Fruit fly (Drosophila melanogaster) whole organism, embryonic: ENCODE measurements around the gene Vta1.

Source experiments
- Blimp-1 ChIP-seq: fragments of 200-800 bp; sonication (Bioruptor generic); optimal IDR thresholded peaks from 3 replicates; lab custom pipeline; 2018; ENCODE audit warnings: missing biosample characterization, missing genetic modification characterization, mild to moderate bottlenecking, moderate library complexity, missing genetic modification reagents
- Bteb2 ChIP-seq: fragments of 200-800 bp; sonication (Bioruptor generic); optimal IDR thresholded peaks from 2 replicates; lab custom pipeline; 2016; ENCODE audit warnings: missing biosample characterization, missing genetic modification characterization
- CG10321 ChIP-seq: fragments of 200-800 bp; sonication (Bioruptor generic); IDR thresholded peaks from 2 replicates; pipeline ENCODE4 v1.3.6; 2022; ENCODE audit warnings: missing biosample characterization, missing genetic modification characterization
- CG10979 ChIP-seq: fragments of 200-800 bp; sonication (Bioruptor generic); optimal IDR thresholded peaks from 2 replicates; lab custom pipeline; 2018; ENCODE audit warnings: missing biosample characterization, mild to moderate bottlenecking, missing genetic modification characterization, moderate library complexity
- CG11085 ChIP-seq: fragments of 200-800 bp; sonication (Bioruptor generic); IDR thresholded peaks from 2 replicates; pipeline ENCODE4 v1.3.6; 2022; ENCODE audit warnings: missing biosample characterization, missing genetic modification characterization
- CG15479 ChIP-seq: fragments of 200-800 bp; sonication (Bioruptor generic); optimal IDR thresholded peaks from 3 replicates; lab custom pipeline; 2019; ENCODE audit warnings: missing biosample characterization, mild to moderate bottlenecking, missing genetic modification characterization, moderate library complexity
- CG15514 ChIP-seq: fragments of 200-800 bp; sonication (Bioruptor generic); optimal IDR thresholded peaks from 3 replicates; lab custom pipeline; 2017; ENCODE audit warnings: missing biosample characterization, missing genetic modification characterization, mild to moderate bottlenecking, moderate library complexity, missing genetic modification reagents
- CG1602 ChIP-seq: fragments of 200-800 bp; sonication (Bioruptor generic); optimal IDR thresholded peaks from 3 replicates; lab custom pipeline; 2016; ENCODE audit warnings: missing biosample characterization, missing genetic modification characterization
- CG17829 ChIP-seq: fragments of 200-800 bp; optimal IDR thresholded peaks from 2 replicates; lab custom pipeline; 2019; ENCODE audit warnings: missing biosample characterization, mild to moderate bottlenecking, missing genetic modification characterization, moderate library complexity
- CG18764 ChIP-seq: fragments of 200-800 bp; sonication (Bioruptor generic); optimal IDR thresholded peaks from 3 replicates; lab custom pipeline; 2016; ENCODE audit warnings: missing biosample characterization, missing genetic modification characterization
- CG6813 ChIP-seq: fragments of 200-800 bp; sonication (Bioruptor generic); optimal IDR thresholded peaks from 2 replicates; lab custom pipeline; 2017; ENCODE audit warnings: missing biosample characterization, missing genetic modification characterization, mild to moderate bottlenecking, moderate library complexity, missing genetic modification reagents
- D ChIP-seq, 2 experiments: fragments of 200-800 bp in 1 of 2; fragments of >200 bp in 1 of 2; sonication (Bioruptor generic) in 1 of 2; optimal IDR thresholded peaks; 2 replicates in 1 of 2; 3 replicates in 1 of 2; lab custom pipeline; 2017; ENCODE audit warnings: mild to moderate bottlenecking in 1 of 2, missing biosample characterization in 1 of 2, missing genetic modification characterization in 1 of 2, missing genetic modification reagents in 1 of 2
- Dad ChIP-seq: fragments of 200-800 bp; sonication (Bioruptor generic); optimal IDR thresholded peaks from 3 replicates; lab custom pipeline; 2016; ENCODE audit warnings: missing biosample characterization, missing genetic modification characterization
- Dll ChIP-seq: fragments of 200-800 bp; sonication (Bioruptor generic); IDR thresholded peaks from 4 replicates; pipeline ENCODE4 v1.3.6; 2022; ENCODE audit warnings: missing biosample characterization, missing genetic modification characterization; ENCODE audit not compliant: partially characterized antibody
- E2f1 ChIP-seq: fragments of 200-800 bp; sonication (Bioruptor generic); IDR thresholded peaks from 2 replicates; pipeline ENCODE4 v1.3.6; 2022; ENCODE audit warnings: missing biosample characterization, missing genetic modification characterization
- E2f2 ChIP-seq: fragments of 200-800 bp; sonication (Bioruptor generic); IDR thresholded peaks from 2 replicates; pipeline ENCODE4 v1.3.6; 2022; ENCODE audit warnings: missing biosample characterization, missing genetic modification characterization
- GATAe ChIP-seq: fragments of 200-800 bp; sonication (Bioruptor generic); conservative IDR thresholded peaks from 2 replicates; pipeline ENCODE4 v1.3.6; 2022; ENCODE audit warnings: missing biosample characterization, missing genetic modification characterization
- Gug ChIP-seq: fragments of 200-800 bp; sonication (Bioruptor generic); IDR thresholded peaks from 4 replicates; pipeline ENCODE4 v1.3.6; 2022; ENCODE audit warnings: missing biosample characterization, missing genetic modification characterization
- Hand ChIP-seq: fragments of 200-800 bp; sonication (Bioruptor generic); optimal IDR thresholded peaks from 2 replicates; lab custom pipeline; 2017; ENCODE audit warnings: mild to moderate bottlenecking, missing biosample characterization, missing genetic modification reagents, missing genetic modification characterization
- HmgZ ChIP-seq: fragments of 200-800 bp; sonication (Bioruptor generic); optimal IDR thresholded peaks from 2 replicates; lab custom pipeline; 2018; ENCODE audit warnings: missing biosample characterization, mild to moderate bottlenecking, missing genetic modification characterization
- Lpt ChIP-seq: fragments of >200 bp; optimal IDR thresholded peaks from 2 replicates; lab custom pipeline; 2018; ENCODE audit warnings: missing biosample characterization, missing genetic modification characterization
- Med ChIP-seq: fragments of 200-800 bp; sonication (Bioruptor generic); peaks from one replicate; lab custom pipeline; 2016; ENCODE audit warnings: missing biosample characterization, missing genetic modification characterization, mild to moderate bottlenecking, inconsistent platforms, moderate library complexity
- NC2α ChIP-seq: fragments of 200-800 bp; sonication (Bioruptor generic); optimal IDR thresholded peaks from 2 replicates; lab custom pipeline; 2016; ENCODE audit warnings: missing biosample characterization, missing genetic modification characterization
- NC2β ChIP-seq: fragments of 200-800 bp; sonication (Bioruptor generic); optimal IDR thresholded peaks from 2 replicates; lab custom pipeline; 2016; ENCODE audit warnings: missing biosample characterization, missing genetic modification characterization
- NFAT ChIP-seq: fragments of 200-800 bp; sonication (Bioruptor generic); IDR thresholded peaks from 2 replicates; pipeline ENCODE4 v1.3.6; 2022; ENCODE audit warnings: missing biosample characterization, missing genetic modification characterization
- Neu2 ChIP-seq: fragments of 200-800 bp; sonication (Bioruptor generic); optimal IDR thresholded peaks from 3 replicates; lab custom pipeline; 2016; ENCODE audit warnings: missing biosample characterization, missing genetic modification characterization, borderline replicate concordance
- Nf-YA ChIP-seq: fragments of 200-800 bp; sonication (Bioruptor generic); IDR thresholded peaks from 2 replicates; pipeline ENCODE4 v1.3.6; 2022; ENCODE audit warnings: missing biosample characterization, missing genetic modification characterization
- Oaz ChIP-seq: fragments of 200-800 bp; sonication (Bioruptor generic); IDR thresholded peaks from 2 replicates; pipeline ENCODE4 v1.3.6; 2022; ENCODE audit warnings: missing biosample characterization, missing genetic modification characterization
- Opbp ChIP-seq: fragments of 200-800 bp; sonication (Bioruptor generic); IDR thresholded peaks from 3 replicates; pipeline ENCODE4 v1.3.6; 2022; ENCODE audit warnings: missing biosample characterization, missing genetic modification characterization; ENCODE audit not compliant: partially characterized antibody
- Rx ChIP-seq: fragments of 200-800 bp; sonication (Bioruptor generic); IDR thresholded peaks from 2 replicates; pipeline ENCODE4 v1.3.6; 2022; ENCODE audit warnings: missing biosample characterization, missing genetic modification characterization
- Six4 ChIP-seq: fragments of 200-800 bp; sonication (Bioruptor generic); optimal IDR thresholded peaks from 2 replicates; lab custom pipeline; 2016; ENCODE audit warnings: missing biosample characterization, missing genetic modification characterization
- Sry-δ ChIP-seq: fragments of 200-800 bp; sonication (Bioruptor generic); optimal IDR thresholded peaks from 2 replicates; lab custom pipeline; 2016; ENCODE audit warnings: missing biosample characterization, missing genetic modification characterization
- ash1 ChIP-seq: fragments of 200-800 bp; sonication (Bioruptor generic); optimal IDR thresholded peaks from 2 replicates; lab custom pipeline; 2018; ENCODE audit warnings: missing biosample characterization, mild to moderate bottlenecking, missing genetic modification characterization
- cwo ChIP-seq: fragments of 200-800 bp; sonication (Bioruptor generic); optimal IDR thresholded peaks from 3 replicates; lab custom pipeline; 2017; ENCODE audit warnings: missing biosample characterization, missing genetic modification characterization, mild to moderate bottlenecking, moderate library complexity, missing genetic modification reagents
- dan ChIP-seq: fragments of 200-800 bp; sonication (Bioruptor generic); IDR thresholded peaks from 2 replicates; pipeline ENCODE4 v1.3.6; 2022; ENCODE audit warnings: missing biosample characterization, missing genetic modification characterization
- danr ChIP-seq: fragments of 200-800 bp; sonication (Bioruptor generic); IDR thresholded peaks from 2 replicates; pipeline ENCODE4 v1.3.6; 2022; ENCODE audit warnings: missing biosample characterization, missing genetic modification characterization
- disco-r ChIP-seq: fragments of 200-800 bp; sonication (Bioruptor generic); optimal IDR thresholded peaks from 2 replicates; lab custom pipeline; 2016; ENCODE audit warnings: missing biosample characterization, missing genetic modification characterization
- emc ChIP-seq: fragments of 200-800 bp; sonication (Bioruptor generic); optimal IDR thresholded peaks from 2 replicates; lab custom pipeline; 2016; ENCODE audit warnings: missing biosample characterization, missing genetic modification characterization
- esg ChIP-seq: fragments of 200-800 bp; sonication (Bioruptor generic); conservative IDR thresholded peaks from 2 replicates; pipeline ENCODE4 v1.3.6; 2022; ENCODE audit warnings: missing biosample characterization, missing genetic modification characterization
- gce ChIP-seq: fragments of 200-800 bp; sonication (Bioruptor generic); IDR thresholded peaks from 3 replicates; pipeline ENCODE4 v1.3.6; 2022; ENCODE audit warnings: missing biosample characterization, missing genetic modification characterization
- gfzf ChIP-seq: fragments of 200-800 bp; sonication (Bioruptor generic); optimal IDR thresholded peaks from 2 replicates; lab custom pipeline; 2016; ENCODE audit warnings: missing biosample characterization, mild to moderate bottlenecking, missing genetic modification characterization, moderate library complexity
- h ChIP-seq: fragments of >200 bp; optimal IDR thresholded peaks from 2 replicates; lab custom pipeline; 2017
- insv ChIP-seq, 2 experiments: fragments of 200-800 bp; sonication (Bioruptor generic); optimal IDR thresholded peaks; 3 replicates each; lab custom pipeline; 2016 to 2018; ENCODE audit warnings: missing biosample characterization in 2 of 2, missing genetic modification characterization in 2 of 2
- kni ChIP-seq: fragments of 200-800 bp; sonication (Bioruptor generic); optimal IDR thresholded peaks from 3 replicates; lab custom pipeline; 2017; ENCODE audit warnings: mild to moderate bottlenecking, missing biosample characterization, missing genetic modification reagents, missing genetic modification characterization
- p53 ChIP-seq: fragments of 200-800 bp; sonication (Bioruptor generic); optimal IDR thresholded peaks from 2 replicates; lab custom pipeline; 2016; ENCODE audit warnings: missing biosample characterization, missing genetic modification characterization
- sens-2 ChIP-seq: fragments of 200-800 bp; sonication (Bioruptor generic); IDR thresholded peaks from 2 replicates; pipeline ENCODE4 v1.3.6; 2022; ENCODE audit warnings: missing biosample characterization, missing genetic modification characterization
- sob ChIP-seq: fragments of 200-800 bp; sonication (Bioruptor generic); IDR thresholded peaks from 2 replicates; pipeline ENCODE4 v1.3.6; 2022; ENCODE audit warnings: missing biosample characterization, missing genetic modification characterization
- tna ChIP-seq: fragments of 200-800 bp; sonication (Bioruptor generic); IDR thresholded peaks from 2 replicates; pipeline ENCODE4 v1.3.6; 2022; ENCODE audit warnings: missing biosample characterization, missing genetic modification characterization; ENCODE audit not compliant: partially characterized antibody
- trh ChIP-seq: fragments of 200-800 bp; sonication (Bioruptor generic); optimal IDR thresholded peaks from 2 replicates; lab custom pipeline; 2016; ENCODE audit warnings: missing biosample characterization, missing genetic modification characterization
- ttk ChIP-seq: fragments of 200-800 bp; sonication (Bioruptor generic); IDR thresholded peaks from 2 replicates; pipeline ENCODE4 v2.1.2; 2022; ENCODE audit warnings: missing biosample characterization, missing genetic modification characterization
- vvl ChIP-seq: fragments of 200-800 bp; sonication (Bioruptor generic); IDR thresholded peaks from 2 replicates; pipeline ENCODE4 v1.3.6; 2022; ENCODE audit warnings: missing biosample characterization, missing genetic modification characterization

The Vta1 gene

dm6 chr3L:1618116-1618727 lies 34.5 kb downstream of the Vta1 start, which contains the start of the genes CG13926, ABCB7 and CG33230 (continued):
- no peak for TF ChIP-seq HmgZ (tag; lab: Kevin White, UChicago)
- TF ChIP-seq GATAe = no peak
- no peak for TF ChIP-seq CG1602 (GFP tag; lab: Kevin White, UChicago)
- TF ChIP-seq kni (GFP tag; lab: Kevin White, UChicago) = peak; percentile 59
- no peak for TF ChIP-seq disco-r (GFP tag; lab: Kevin White, UChicago)
- peak; percentile 50 for TF ChIP-seq cwo (GFP tag; lab: Kevin White, UChicago)
- TF ChIP-seq ttk (GFP tag; lab: Robert Waterston, UW) = no peak
- peak; percentile 32; the same call in 1 of the 2 replicates for TF ChIP-seq vvl
- TF ChIP-seq ash1 (GFP tag; lab: Kevin White, UChicago) = no peak
- no peak for TF ChIP-seq NC2β (GFP tag; lab: Kevin White, UChicago)
- TF ChIP-seq CG11085 (GFP tag; lab: Robert Waterston, UW) = no peak
- TF ChIP-seq NC2α (GFP tag; lab: Kevin White, UChicago) = no peak
- no peak for TF ChIP-seq Bteb2 (GFP tag; lab: Kevin White, UChicago)
- peak; percentile 99 for TF ChIP-seq CG15514 (GFP tag; lab: Kevin White, UChicago)
- TF ChIP-seq dan (GFP tag; lab: Robert Waterston, UW) = no peak
- TF ChIP-seq sob = no peak
- no peak for TF ChIP-seq p53 (GFP tag; lab: Kevin White, UChicago)
- TF ChIP-seq CG15479 (GFP tag; lab: Kevin White, UChicago) = no peak
- no peak for TF ChIP-seq E2f1
- no peak for TF ChIP-seq D (optimal IDR thresholded peaks at IDR 0.05; lab: Kevin White, UChicago)
- no peak for TF ChIP-seq D (GFP tag; optimal IDR thresholded peaks at IDR 0.05; lab: Kevin White, UChicago)
- TF ChIP-seq Nf-YA (GFP tag; lab: Robert Waterston, UW) = no peak
- TF ChIP-seq Lpt (GFP tag; lab: Kevin White, UChicago) = no peak
- TF ChIP-seq h (lab: Kevin White, UChicago) = no peak
- no peak for TF ChIP-seq CG18764 (GFP tag; lab: Kevin White, UChicago)
- TF ChIP-seq emc (GFP tag; lab: Kevin White, UChicago) = no peak
- TF ChIP-seq E2f2 (GFP tag; lab: Robert Waterston, UW) = no peak
- TF ChIP-seq gce = no peak
- TF ChIP-seq Med (GFP tag; lab: Kevin White, UChicago) = peak; percentile 92
- no peak for TF ChIP-seq Six4 (GFP tag; lab: Kevin White, UChicago)
- no peak for TF ChIP-seq tna (GFP tag; lab: Robert Waterston, UW)
- TF ChIP-seq insv (GFP tag; optimal IDR thresholded peaks at IDR 0.05; lab: Kevin White, UChicago) = no peak
- TF ChIP-seq CG10979 = peak; percentile 11
- no peak for TF ChIP-seq Dad
- TF ChIP-seq Neu2 (GFP tag; lab: Kevin White, UChicago) = no peak
- no peak for TF ChIP-seq CG10321 (GFP tag; lab: Robert Waterston, UW)
- no peak for TF ChIP-seq esg (GFP tag; lab: Robert Waterston, UW)
- no peak for TF ChIP-seq CG6813 (GFP tag; lab: Kevin White, UChicago)
- no peak for TF ChIP-seq Blimp-1
- no peak for TF ChIP-seq Hand
- TF ChIP-seq Sry-δ (GFP tag; lab: Kevin White, UChicago) = peak; percentile 43
- TF ChIP-seq danr (GFP tag; lab: Robert Waterston, UW) = no peak
- no peak for TF ChIP-seq Rx (GFP tag; lab: Robert Waterston, UW)
- TF ChIP-seq Oaz (GFP tag; lab: Robert Waterston, UW) = no peak
- TF ChIP-seq CG17829 (tag; lab: Kevin White, UChicago) = peak; percentile 34
- no peak for TF ChIP-seq NFAT
- no peak for TF ChIP-seq gfzf (GFP tag; lab: Kevin White, UChicago)
- TF ChIP-seq trh (GFP tag; lab: Kevin White, UChicago) = no peak
- peak; percentile 41; the same call in 1 of the 4 replicates for TF ChIP-seq Dll (GFP tag; lab: Robert Waterston, UW)
- TF ChIP-seq Opbp = no peak
- TF ChIP-seq sens-2 = no peak
- peak; percentile 43; the same call in 1 of the 4 replicates for TF ChIP-seq Gug (GFP tag; lab: Robert Waterston, UW)
